Fruit fly (Drosophila melanogaster) whole organism, embryonic: Measurements from ENCODE around the gene CG17121.

Experiments
- ATbp ChIP-seq: fragments of 200-800 bp; sonication (Bioruptor generic); optimal IDR thresholded peaks from 2 replicates; lab custom pipeline; 2017; ENCODE audit warnings: missing biosample characterization, mild to moderate bottlenecking, missing genetic modification characterization, missing genetic modification reagents
- Ada2b ChIP-seq: fragments of 200-800 bp; sonication (Bioruptor generic); IDR thresholded peaks from 2 replicates; pipeline ENCODE4 v1.3.6; 2022; ENCODE audit warnings: missing biosample characterization, missing genetic modification characterization
- Blimp-1 ChIP-seq: fragments of 200-800 bp; sonication (Bioruptor generic); optimal IDR thresholded peaks from 3 replicates; lab custom pipeline; 2018; ENCODE audit warnings: missing biosample characterization, missing genetic modification characterization, mild to moderate bottlenecking, moderate library complexity, missing genetic modification reagents
- CG10147 ChIP-seq: fragments of 200-800 bp; sonication (Bioruptor generic); optimal IDR thresholded peaks from 2 replicates; lab custom pipeline; 2019; ENCODE audit warnings: missing biosample characterization, mild to moderate bottlenecking, missing genetic modification characterization, moderate library complexity
- CG10209 ChIP-seq: fragments of 200-800 bp; sonication (Bioruptor generic); optimal IDR thresholded peaks from 3 replicates; lab custom pipeline; 2017; ENCODE audit warnings: missing biosample characterization, mild to moderate bottlenecking, missing genetic modification characterization, missing genetic modification reagents
- CG10274 ChIP-seq: fragments of 200-800 bp; sonication (Bioruptor generic); optimal IDR thresholded peaks from 3 replicates; lab custom pipeline; 2017; ENCODE audit warnings: missing biosample characterization, mild to moderate bottlenecking, missing genetic modification characterization
- CG10543 ChIP-seq: fragments of 200-800 bp; sonication (Bioruptor generic); optimal IDR thresholded peaks from 3 replicates; lab custom pipeline; 2017; ENCODE audit warnings: missing biosample characterization, mild to moderate bottlenecking, missing genetic modification characterization, moderate library complexity
- CG12391 ChIP-seq: fragments of 200-800 bp; sonication (Bioruptor generic); optimal IDR thresholded peaks from 3 replicates; lab custom pipeline; 2018; ENCODE audit warnings: missing biosample characterization, mild to moderate bottlenecking, missing genetic modification characterization, moderate library complexity
- CG12769 ChIP-seq: fragments of 200-800 bp; sonication (Bioruptor generic); optimal IDR thresholded peaks from 2 replicates; lab custom pipeline; 2019; ENCODE audit warnings: missing biosample characterization, mild to moderate bottlenecking, missing genetic modification characterization, moderate library complexity
- CG13123 ChIP-seq: fragments of 200-800 bp; sonication (Bioruptor generic); optimal IDR thresholded peaks from 2 replicates; lab custom pipeline; 2016; ENCODE audit warnings: missing biosample characterization, missing genetic modification characterization
- CG13424 ChIP-seq: fragments of 200-800 bp; sonication (Bioruptor generic); optimal IDR thresholded peaks from 2 replicates; lab custom pipeline; 2019; ENCODE audit warnings: missing biosample characterization, mild to moderate bottlenecking, missing genetic modification characterization, moderate library complexity
- CG14710 ChIP-seq: fragments of 200-800 bp; sonication (Bioruptor generic); optimal IDR thresholded peaks from 3 replicates; lab custom pipeline; 2019; ENCODE audit warnings: missing biosample characterization, mild to moderate bottlenecking, missing genetic modification characterization, moderate library complexity
- CG15269 ChIP-seq: fragments of 200-800 bp; sonication (Bioruptor generic); optimal IDR thresholded peaks from 2 replicates; lab custom pipeline; 2018; ENCODE audit warnings: missing biosample characterization, mild to moderate bottlenecking, missing genetic modification characterization, moderate library complexity
- CG1529 ChIP-seq: fragments of 200-800 bp; sonication (Bioruptor generic); optimal IDR thresholded peaks from 3 replicates; lab custom pipeline; 2018; ENCODE audit warnings: missing biosample characterization, missing genetic modification characterization
- CG15696 ChIP-seq: fragments of 200-800 bp; sonication (Bioruptor generic); optimal IDR thresholded peaks from 2 replicates; lab custom pipeline; 2019; ENCODE audit warnings: missing biosample characterization, mild to moderate bottlenecking, missing genetic modification characterization, moderate library complexity
- CG17186 ChIP-seq: fragments of 200-800 bp; sonication (Bioruptor generic); optimal IDR thresholded peaks from 3 replicates; lab custom pipeline; 2017; ENCODE audit warnings: missing biosample characterization, missing genetic modification reagents, missing genetic modification characterization
- CG18764 ChIP-seq: fragments of 200-800 bp; sonication (Bioruptor generic); optimal IDR thresholded peaks from 3 replicates; lab custom pipeline; 2016; ENCODE audit warnings: missing biosample characterization, missing genetic modification characterization
- CG30403 ChIP-seq: fragments of 200-800 bp; sonication (Bioruptor generic); optimal IDR thresholded peaks from 3 replicates; lab custom pipeline; 2016; ENCODE audit warnings: missing biosample characterization, missing genetic modification characterization
- CG3065 ChIP-seq: fragments of 200-800 bp; sonication (Bioruptor generic); optimal IDR thresholded peaks from 2 replicates; lab custom pipeline; 2016; ENCODE audit warnings: missing biosample characterization, missing genetic modification characterization
- CG34224 ChIP-seq: fragments of 200-800 bp; sonication (Bioruptor generic); IDR thresholded peaks from 3 replicates; pipeline ENCODE4 v1.3.6; 2022; ENCODE audit warnings: missing biosample characterization, missing genetic modification characterization; ENCODE audit not compliant: partially characterized antibody
- CG3995 ChIP-seq: fragments of 200-800 bp; sonication (Bioruptor generic); optimal IDR thresholded peaks from 3 replicates; lab custom pipeline; 2016; ENCODE audit warnings: missing biosample characterization, missing genetic modification characterization
- CG6175 ChIP-seq: fragments of 200-800 bp; sonication (Bioruptor generic); IDR thresholded peaks from 3 replicates; pipeline ENCODE4 v1.3.6; 2022; ENCODE audit warnings: missing biosample characterization, missing genetic modification characterization
- CG7556 ChIP-seq: fragments of 200-800 bp; sonication (Bioruptor generic); optimal IDR thresholded peaks from 2 replicates; lab custom pipeline; 2017; ENCODE audit warnings: missing biosample characterization, mild to moderate bottlenecking, missing genetic modification characterization
- CG7745 ChIP-seq: fragments of 200-800 bp; sonication (Bioruptor generic); optimal IDR thresholded peaks from 2 replicates; lab custom pipeline; 2018; ENCODE audit warnings: missing biosample characterization, mild to moderate bottlenecking, missing genetic modification characterization, moderate library complexity
- Dad ChIP-seq: fragments of 200-800 bp; sonication (Bioruptor generic); optimal IDR thresholded peaks from 3 replicates; lab custom pipeline; 2016; ENCODE audit warnings: missing biosample characterization, missing genetic modification characterization
- Dp ChIP-seq: fragments of 200-800 bp; sonication (Bioruptor generic); optimal IDR thresholded peaks from 2 replicates; lab custom pipeline; 2018; ENCODE audit warnings: missing biosample characterization, mild to moderate bottlenecking, missing genetic modification characterization, moderate library complexity
- Ets65A ChIP-seq: fragments of 200-800 bp; sonication (Bioruptor generic); peaks from one replicate; lab custom pipeline; 2016; ENCODE audit warnings: missing biosample characterization, missing genetic modification characterization
- GATAe ChIP-seq: fragments of 200-800 bp; sonication (Bioruptor generic); conservative IDR thresholded peaks from 2 replicates; pipeline ENCODE4 v1.3.6; 2022; ENCODE audit warnings: missing biosample characterization, missing genetic modification characterization
- MBD-R2 ChIP-seq: fragments of 200-800 bp; sonication (Bioruptor generic); IDR thresholded peaks from 2 replicates; pipeline ENCODE4 v1.3.6; 2022; ENCODE audit warnings: missing biosample characterization, missing genetic modification characterization
- Mad ChIP-seq: fragments of 200-800 bp; sonication (Bioruptor generic); optimal IDR thresholded peaks from 2 replicates; lab custom pipeline; 2016; ENCODE audit warnings: missing biosample characterization, missing genetic modification characterization
- Oli ChIP-seq: fragments of 200-800 bp; sonication (Bioruptor generic); optimal IDR thresholded peaks from 2 replicates; lab custom pipeline; 2018; ENCODE audit warnings: missing biosample characterization, mild to moderate bottlenecking, missing genetic modification characterization, moderate library complexity
- da ChIP-seq: fragments of 200-800 bp; sonication (Bioruptor generic); optimal IDR thresholded peaks from 2 replicates; lab custom pipeline; 2016; ENCODE audit warnings: missing biosample characterization, missing genetic modification characterization
- dati ChIP-seq: fragments of 200-800 bp; sonication (Bioruptor generic); IDR thresholded peaks from 2 replicates; pipeline ENCODE4 v1.3.6; 2022; ENCODE audit warnings: missing biosample characterization, missing genetic modification characterization
- dysf ChIP-seq: fragments of 200-800 bp; sonication (Bioruptor generic); IDR thresholded peaks from 3 replicates; pipeline ENCODE4 v1.3.6; 2022; ENCODE audit warnings: missing biosample characterization, missing genetic modification characterization
- exex ChIP-seq: fragments of 200-800 bp; sonication (Bioruptor generic); optimal IDR thresholded peaks from 4 replicates; lab custom pipeline; 2018; ENCODE audit warnings: missing biosample characterization, mild to moderate bottlenecking, missing genetic modification characterization, moderate library complexity
- eyg ChIP-seq: fragments of 200-800 bp; sonication (Bioruptor generic); optimal IDR thresholded peaks from 3 replicates; lab custom pipeline; 2016; ENCODE audit warnings: missing biosample characterization, missing genetic modification characterization
- grn ChIP-seq: fragments of 200-800 bp; sonication (Bioruptor generic); optimal IDR thresholded peaks from 3 replicates; lab custom pipeline; 2017; ENCODE audit warnings: missing biosample characterization, missing genetic modification characterization
- ham ChIP-seq: fragments of 200-800 bp; sonication (Bioruptor generic); IDR thresholded peaks from 2 replicates; pipeline ENCODE4 v1.3.6; 2022; ENCODE audit warnings: missing biosample characterization, missing genetic modification characterization
- ind ChIP-seq: fragments of 200-800 bp; sonication (Bioruptor generic); optimal IDR thresholded peaks from 3 replicates; lab custom pipeline; 2016; ENCODE audit warnings: missing biosample characterization, missing genetic modification characterization
- nerfin-2 ChIP-seq: fragments of 200-800 bp; sonication (Bioruptor generic); IDR thresholded peaks from 2 replicates; pipeline ENCODE4 v1.3.6; 2022; ENCODE audit warnings: missing biosample characterization, missing genetic modification characterization; ENCODE audit not compliant: partially characterized antibody
- nmo ChIP-seq: fragments of 200-800 bp; sonication (Bioruptor generic); optimal IDR thresholded peaks from 2 replicates; lab custom pipeline; 2018; ENCODE audit warnings: missing biosample characterization, mild to moderate bottlenecking, missing genetic modification characterization, moderate library complexity
- onecut ChIP-seq: fragments of 200-800 bp; sonication (Bioruptor generic); IDR thresholded peaks from 2 replicates; pipeline ENCODE4 v1.3.6; 2022; ENCODE audit warnings: missing biosample characterization, missing genetic modification characterization
- p53 ChIP-seq: fragments of 200-800 bp; sonication (Bioruptor generic); optimal IDR thresholded peaks from 2 replicates; lab custom pipeline; 2016; ENCODE audit warnings: missing biosample characterization, missing genetic modification characterization
- pan ChIP-seq, 4 experiments: fragments of >200 bp in 3 of 4; fragments of 200-800 bp in 1 of 4; sonication (Bioruptor generic) in 1 of 4; optimal IDR thresholded peaks in 3 of 4; IDR thresholded peaks in 1 of 4; 2 replicates each; pipeline versions ENCODE4 v1.3.6 to Lab custom; 2017 to 2022; ENCODE audit warnings: missing biosample characterization in 2 of 4, missing genetic modification characterization in 2 of 4, mixed read lengths in 1 of 4
- row ChIP-seq: fragments of 200-800 bp; sonication (Bioruptor generic); IDR thresholded peaks from 3 replicates; pipeline ENCODE4 v1.3.6; 2022; ENCODE audit warnings: missing biosample characterization, missing genetic modification characterization
- run ChIP-seq: fragments of 200-800 bp; sonication (Bioruptor generic); optimal IDR thresholded peaks from 3 replicates; lab custom pipeline; 2018; ENCODE audit warnings: missing biosample characterization, mild to moderate bottlenecking, missing genetic modification characterization
- seq ChIP-seq: fragments of 200-800 bp; sonication (Bioruptor generic); IDR thresholded peaks from 2 replicates; pipeline ENCODE4 v1.3.6; 2022; ENCODE audit warnings: missing biosample characterization, missing genetic modification characterization
- sr ChIP-seq: fragments of 200-800 bp; sonication (Bioruptor generic); IDR thresholded peaks from 3 replicates; pipeline ENCODE4 v1.3.6; 2022; ENCODE audit warnings: missing biosample characterization, missing genetic modification characterization
- tio ChIP-seq: fragments of 200-800 bp; sonication (Bioruptor generic); optimal IDR thresholded peaks from 2 replicates; lab custom pipeline; 2017; ENCODE audit warnings: missing biosample characterization, missing genetic modification characterization, inconsistent platforms
- toy ChIP-seq: fragments of 200-800 bp; sonication (Bioruptor generic); IDR thresholded peaks from 2 replicates; pipeline ENCODE4 v1.3.6; 2022; ENCODE audit warnings: missing biosample characterization, missing genetic modification characterization

CG17121 gene

dm6 chr3R:23067209-23067826 lies 19.3 kb upstream of the CG17121 start, which contains the start of gene CG17111 (continued):
- TF ChIP-seq GATAe (GFP tag; lab: Robert Waterston, UW) = no peak
- peak; percentile 68 for TF ChIP-seq Ets65A
- TF ChIP-seq ind (GFP tag; lab: Kevin White, UChicago) = peak; percentile 47
- TF ChIP-seq eyg (GFP tag; lab: Kevin White, UChicago) = no peak
- TF ChIP-seq CG3065 (GFP tag; lab: Kevin White, UChicago) = no peak
- 0 out of 2 replicates have a peak, but pooled peaks have one; percentile 5 for TF ChIP-seq onecut (GFP tag; lab: Robert Waterston, UW)
- no peak for TF ChIP-seq CG17186 (GFP tag; lab: Kevin White, UChicago)
- TF ChIP-seq CG30403 = peak; percentile 57
- TF ChIP-seq CG10147 (GFP tag; lab: Kevin White, UChicago) = peak; percentile 37
- peak; percentile 54 for TF ChIP-seq CG13424 (tag; lab: Kevin White, UChicago)
- TF ChIP-seq CG7745 (tag; lab: Kevin White, UChicago) = no peak
- TF ChIP-seq CG34224 (GFP tag; lab: Robert Waterston, UW) = no peak
- TF ChIP-seq CG18764 (GFP tag; lab: Kevin White, UChicago) = no peak
- no peak for TF ChIP-seq CG14710 (tag; lab: Kevin White, UChicago)
- no peak for TF ChIP-seq CG15696 (tag; lab: Kevin White, UChicago)
- TF ChIP-seq nerfin-2 (GFP tag; lab: Robert Waterston, UW) = no peak
- no peak for TF ChIP-seq toy (GFP tag; lab: Robert Waterston, UW)
- TF ChIP-seq CG12391 = peak; percentile 46
- no peak for TF ChIP-seq dati (GFP tag; lab: Robert Waterston, UW)
- TF ChIP-seq exex (tag; lab: Kevin White, UChicago) = no peak
- no peak for TF ChIP-seq p53
- TF ChIP-seq MBD-R2 (GFP tag; lab: Robert Waterston, UW) = no peak
- no peak for TF ChIP-seq CG10543
- TF ChIP-seq CG12769 (tag; lab: Kevin White, UChicago) = no peak
- no peak for TF ChIP-seq Dad (GFP tag; lab: Kevin White, UChicago)
- TF ChIP-seq sr = no peak
- peak; percentile 33 for TF ChIP-seq ATbp (GFP tag; lab: Kevin White, UChicago)
- TF ChIP-seq tio (GFP tag; lab: Kevin White, UChicago) = no peak
- TF ChIP-seq CG7556 (GFP tag; lab: Kevin White, UChicago) = peak; percentile 66
- peak; percentile 62 for TF ChIP-seq Oli (tag; lab: Kevin White, UChicago)
- peak; percentile 36 for TF ChIP-seq CG10209 (GFP tag; lab: Kevin White, UChicago)
- no peak for TF ChIP-seq CG3995
- peak; percentile 38 for TF ChIP-seq Blimp-1
- peak; percentile 56 for TF ChIP-seq nmo
- TF ChIP-seq dysf (GFP tag; lab: Robert Waterston, UW) = peak; percentile 36; the same call in 2 of the 3 replicates
- TF ChIP-seq CG15269 (tag; lab: Kevin White, UChicago) = peak; percentile 52
- TF ChIP-seq row = peak; percentile 48
- 0 out of 2 replicates have a peak, but pooled peaks have one; percentile 18 for TF ChIP-seq Ada2b (GFP tag; lab: Robert Waterston, UW)
- no peak for TF ChIP-seq CG13123 (GFP tag; lab: Kevin White, UChicago)
- no peak for TF ChIP-seq CG6175 (GFP tag; lab: Robert Waterston, UW)
- no peak for TF ChIP-seq seq
- TF ChIP-seq pan (optimal IDR thresholded peaks at IDR 0.05; lab: Kevin White, UChicago) = no peak
- peak in 1 of 2 experiments; percentile 30 for TF ChIP-seq pan (GFP tag; optimal IDR thresholded peaks at IDR 0.05 in 1 of 2, IDR thresholded peaks at IDR 0.05 in 1 of 2)
- TF ChIP-seq grn (GFP tag; lab: Kevin White, UChicago) = no peak
- no peak for TF ChIP-seq run (tag; lab: Kevin White, UChicago)
- TF ChIP-seq Mad (GFP tag; lab: Kevin White, UChicago) = no peak
- TF ChIP-seq CG10274 (GFP tag; lab: Kevin White, UChicago) = no peak
- TF ChIP-seq ham (GFP tag; lab: Robert Waterston, UW) = no peak
- no peak for TF ChIP-seq da
- no peak for TF ChIP-seq CG1529 (GFP tag; lab: Kevin White, UChicago)
- TF ChIP-seq Dp = no peak
